Comparison of ENCODE assay signal across 8 worm cellular contexts in genomic region chrIII:9614211-9614610, ce11.
TF ChIP-seq lines count a peak whose summit lies in the region.

TSS of gene pri-1 (minus strand) at chrIII:9614281.
TSS of gene F58A4.6 (plus strand) at chrIII:9614482.

TF ChIP-seq in whole organism, L1 larva, 84 proteins besides CTCF, POLR2A, EP300 and RAD21 (continues in another document):
- no peak for TF ChIP-seq C04F5.9 (tag; optimal IDR thresholded peaks at IDR 0.05; lab: Kevin White, UChicago)
- no peak for TF ChIP-seq fkh-10 (GFP tag; optimal IDR thresholded peaks at IDR 0.05; lab: Kevin White, UChicago)
- no peak for TF ChIP-seq C34B4.2 (tag; optimal IDR thresholded peaks at IDR 0.05; lab: Kevin White, UChicago)
- no peak for TF ChIP-seq nhr-84 (tag; optimal IDR thresholded peaks at IDR 0.05; lab: Kevin White, UChicago)
- peak in 1 of 6 experiments; percentile 28 for TF ChIP-seq elt-3 (tag; optimal IDR thresholded peaks at IDR 0.05; lab: Kevin White, UChicago)
- no peak for TF ChIP-seq zip-4 (GFP tag; optimal IDR thresholded peaks at IDR 0.05; lab: Kevin White, UChicago)
- no peak for TF ChIP-seq snpc-4 (tag; optimal IDR thresholded peaks at IDR 0.05; lab: Kevin White, UChicago)
- no peak for TF ChIP-seq hlh-17 (GFP tag; optimal IDR thresholded peaks at IDR 0.05; lab: Kevin White, UChicago; ENCODE audit: borderline replicate concordance)
- TF ChIP-seq fos-1 (tag; optimal IDR thresholded peaks at IDR 0.05; lab: Kevin White, UChicago) = no peak
- TF ChIP-seq irx-1 (tag; optimal IDR thresholded peaks at IDR 0.05; lab: Kevin White, UChicago) = no peak
- no peak for TF ChIP-seq unc-30 (tag; optimal IDR thresholded peaks at IDR 0.05; lab: Kevin White, UChicago)
- no peak for TF ChIP-seq jun-1 (tag; optimal IDR thresholded peaks at IDR 0.05; lab: Kevin White, UChicago)

TF ChIP-seq in whole organism, L2 larva, 48 proteins besides CTCF, POLR2A, EP300 and RAD21:
- TF ChIP-seq F13H6.1 (tag; optimal IDR thresholded peaks at IDR 0.05; lab: Kevin White, UChicago) (no peak), gmeb-1 (tag; optimal IDR thresholded peaks at IDR 0.05; lab: Kevin White, UChicago) (peak; percentile 84), C34F6.9 (tag; optimal IDR thresholded peaks at IDR 0.05; lab: Kevin White, UChicago) (peak; percentile 68)

TF ChIP-seq in whole organism, L3 larva, 47 proteins besides CTCF, POLR2A, EP300 and RAD21 (continues in another document):
- TF ChIP-seq nfya-1 (tag; optimal IDR thresholded peaks at IDR 0.05; lab: Kevin White, UChicago; ENCODE audit: insufficient read depth) (peak; percentile 45), nhr-23 (tag; optimal IDR thresholded peaks at IDR 0.05; lab: Kevin White, UChicago) (peak; percentile 43), egl-5 (tag; optimal IDR thresholded peaks at IDR 0.05; lab: Kevin White, UChicago) (no peak), tbx-2 (tag; optimal IDR thresholded peaks at IDR 0.05; lab: Kevin White, UChicago) (no peak), unc-39 (tag; optimal IDR thresholded peaks at IDR 0.05; lab: Kevin White, UChicago) (no peak), nhr-43 (tag; optimal IDR thresholded peaks at IDR 0.05; lab: Kevin White, UChicago; ENCODE audit: poor library complexity, severe bottlenecking) (no peak), fkh-10 (GFP tag; optimal IDR thresholded peaks at IDR 0.05; lab: Kevin White, UChicago) (no peak), nhr-237 (tag; optimal IDR thresholded peaks at IDR 0.05; lab: Kevin White, UChicago) (no peak), lin-15B (tag; optimal IDR thresholded peaks at IDR 0.05; lab: Kevin White, UChicago) (peak; percentile 48), nhr-25 (tag; optimal IDR thresholded peaks at IDR 0.05; lab: Kevin White, UChicago) (peak; percentile 2), nhr-11 (tag; optimal IDR thresholded peaks at IDR 0.05; lab: Kevin White, UChicago) (no peak), zag-1 (tag; optimal IDR thresholded peaks at IDR 0.05; lab: Kevin White, UChicago) (no peak), lsy-12 (tag; optimal IDR thresholded peaks at IDR 0.05; lab: Kevin White, UChicago) (no peak)

TF ChIP-seq in whole organism, L4 larva, 104 proteins besides CTCF, POLR2A, EP300 and RAD21 (continues in another document):
- TF ChIP-seq nhr-28 (tag; optimal IDR thresholded peaks at IDR 0.05; lab: Kevin White, UChicago) (no peak), Y5F2A.4 (GFP tag; optimal IDR thresholded peaks at IDR 0.05; lab: Kevin White, UChicago) (no peak), dmd-8 (GFP tag; IDR thresholded peaks at IDR 0.05; lab: Robert Waterston, UW) (no peak), zfp-2 (tag; optimal IDR thresholded peaks at IDR 0.05; lab: Kevin White, UChicago) (no peak), egl-43 (GFP tag; IDR thresholded peaks at IDR 0.05; lab: Robert Waterston, UW) (no peak), hif-1 (tag; optimal IDR thresholded peaks at IDR 0.05; lab: Kevin White, UChicago) (no peak), ama-1 (optimal IDR thresholded peaks at IDR 0.05; lab: Kevin White, UChicago) (no peak), ztf-7 (tag; optimal IDR thresholded peaks at IDR 0.05; lab: Kevin White, UChicago) (no peak), ztf-11 (tag; optimal IDR thresholded peaks at IDR 0.05; lab: Kevin White, UChicago) (no peak), nhr-25 (tag; optimal IDR thresholded peaks at IDR 0.05; lab: Kevin White, UChicago; ENCODE audit: borderline replicate concordance, insufficient read depth) (no peak), attf-4 (tag; optimal IDR thresholded peaks at IDR 0.05; lab: Kevin White, UChicago) (no peak), lin-38 (GFP tag; IDR thresholded peaks at IDR 0.05; lab: Robert Waterston, UW) (peak; percentile 92), madf-9 (GFP tag; conservative IDR thresholded peaks at IDR 0.05; lab: Robert Waterston, UW) (no peak), nhr-77 (tag; optimal IDR thresholded peaks at IDR 0.05; lab: Kevin White, UChicago) (no peak)

TF ChIP-seq in whole organism, early embryonic, 17 proteins besides CTCF, POLR2A, EP300 and RAD21:
- TF ChIP-seq tra-4 (tag; optimal IDR thresholded peaks at IDR 0.05; lab: Kevin White, UChicago) (no peak), aly-1 (tag; optimal IDR thresholded peaks at IDR 0.05; lab: Kevin White, UChicago) (no peak), F13C5.2 (tag; optimal IDR thresholded peaks at IDR 0.05; lab: Kevin White, UChicago) (peak; percentile 2), tbx-37 (GFP tag; conservative IDR thresholded peaks at IDR 0.05; lab: Robert Waterston, UW) (no peak), hmg-4 (GFP tag; optimal IDR thresholded peaks at IDR 0.05; lab: Kevin White, UChicago) (no peak)

TF ChIP-seq in whole organism, late embryonic, 69 proteins besides CTCF, POLR2A, EP300 and RAD21:
- peak; percentile 57 for TF ChIP-seq unc-42 (tag; optimal IDR thresholded peaks at IDR 0.05; lab: Kevin White, UChicago)
- no peak for TF ChIP-seq ceh-2 (tag; optimal IDR thresholded peaks at IDR 0.05; lab: Kevin White, UChicago)
- no peak for TF ChIP-seq ztf-16 (tag; optimal IDR thresholded peaks at IDR 0.05; lab: Kevin White, UChicago)
- peak; percentile 6 for TF ChIP-seq ceh-31 (tag; optimal IDR thresholded peaks at IDR 0.05; lab: Kevin White, UChicago)
- TF ChIP-seq K02D7.2 (tag; optimal IDR thresholded peaks at IDR 0.05; lab: Kevin White, UChicago) = no peak
- no peak for TF ChIP-seq unc-86 (tag; optimal IDR thresholded peaks at IDR 0.05; lab: Kevin White, UChicago)
- no peak for TF ChIP-seq sox-4 (tag; optimal IDR thresholded peaks at IDR 0.05; lab: Kevin White, UChicago)
- no peak for TF ChIP-seq Y22D7AL.16 (tag; optimal IDR thresholded peaks at IDR 0.05; lab: Kevin White, UChicago)
- TF ChIP-seq ceh-34 (tag; optimal IDR thresholded peaks at IDR 0.05; lab: Kevin White, UChicago) = no peak
- peak; percentile 6 for TF ChIP-seq nfya-1 (tag; optimal IDR thresholded peaks at IDR 0.05; lab: Kevin White, UChicago)
- no peak for TF ChIP-seq lim-6 (tag; optimal IDR thresholded peaks at IDR 0.05; lab: Kevin White, UChicago)

TF ChIP-seq in whole organism, mixed stage, embryonic, 35 proteins besides CTCF, POLR2A, EP300 and RAD21:
- TF ChIP-seq mab-5 (tag; optimal IDR thresholded peaks at IDR 0.05; lab: Kevin White, UChicago) (no peak), pha-4 (tag; optimal IDR thresholded peaks at IDR 0.05; lab: Kevin White, UChicago) (no peak), nhr-237 (tag; optimal IDR thresholded peaks at IDR 0.05; lab: Kevin White, UChicago) (peak; percentile 11), zip-8 (tag; optimal IDR thresholded peaks at IDR 0.05; lab: Kevin White, UChicago) (no peak), sem-2 (GFP tag; optimal IDR thresholded peaks at IDR 0.05; lab: Kevin White, UChicago) (no peak), ceh-83 (GFP tag; optimal IDR thresholded peaks at IDR 0.05; lab: Kevin White, UChicago) (no peak), lsy-2 (tag; optimal IDR thresholded peaks at IDR 0.05; lab: Kevin White, UChicago) (peak; percentile 38)

TF ChIP-seq in whole organism, young adult, 124 proteins besides CTCF, POLR2A, EP300 and RAD21 (continues in another document):
- no peak for TF ChIP-seq dpff-1 (tag; optimal IDR thresholded peaks at IDR 0.05; lab: Kevin White, UChicago)
- no peak for TF ChIP-seq mel-28 (tag; optimal IDR thresholded peaks at IDR 0.05; lab: Kevin White, UChicago; ENCODE audit: borderline replicate concordance)
- no peak for TF ChIP-seq nhr-80 (tag; optimal IDR thresholded peaks at IDR 0.05; lab: Kevin White, UChicago)
- TF ChIP-seq hrde-1 (tag; optimal IDR thresholded peaks at IDR 0.05; lab: Kevin White, UChicago; ENCODE audit: borderline replicate concordance) = no peak
- TF ChIP-seq madf-8 (GFP tag; conservative IDR thresholded peaks at IDR 0.05; lab: Robert Waterston, UW) = peak; percentile 19; the same call in 1 of the 2 replicates
- no peak for TF ChIP-seq gei-17 (GFP tag; optimal IDR thresholded peaks at IDR 0.05; lab: Kevin White, UChicago)
- TF ChIP-seq attf-6 (GFP tag; IDR thresholded peaks at IDR 0.05; lab: Robert Waterston, UW) = no peak
- peak; percentile 56; the same call in 1 of the 2 replicates for TF ChIP-seq madf-6 (GFP tag; IDR thresholded peaks at IDR 0.05; lab: Robert Waterston, UW)
- TF ChIP-seq athp-1 (tag; optimal IDR thresholded peaks at IDR 0.05; lab: Kevin White, UChicago) = no peak
- no peak for TF ChIP-seq ztf-28 (GFP tag; IDR thresholded peaks at IDR 0.05; lab: Robert Waterston, UW)
- no peak for TF ChIP-seq lin-35 (GFP tag; optimal IDR thresholded peaks at IDR 0.05; lab: Kevin White, UChicago)
- no peak for TF ChIP-seq cebp-1 (GFP tag; IDR thresholded peaks at IDR 0.05; lab: Robert Waterston, UW)
- no peak for TF ChIP-seq cebp-1 (tag; optimal IDR thresholded peaks at IDR 0.05; lab: Kevin White, UChicago)
- no peak for TF ChIP-seq F55B11.4 (tag; optimal IDR thresholded peaks at IDR 0.05; lab: Kevin White, UChicago; ENCODE audit: borderline replicate concordance, insufficient read depth)
- peak; percentile 56 for TF ChIP-seq lin-54 (GFP tag; optimal IDR thresholded peaks at IDR 0.05; lab: Kevin White, UChicago)
- no peak for TF ChIP-seq tlf-1 (GFP tag; optimal IDR thresholded peaks at IDR 0.05; lab: Kevin White, UChicago)
- TF ChIP-seq F33H1.4 (GFP tag; IDR thresholded peaks at IDR 0.05; lab: Robert Waterston, UW) = peak; percentile 30; the same call in 1 of the 2 replicates
- no peak for TF ChIP-seq nfya-1 (tag; optimal IDR thresholded peaks at IDR 0.05; lab: Kevin White, UChicago; ENCODE audit: borderline replicate concordance, insufficient read depth)
- TF ChIP-seq lin-26 (GFP tag; IDR thresholded peaks at IDR 0.05; lab: Robert Waterston, UW) = no peak
- peak; percentile 25; the same call in 1 of the 2 replicates for TF ChIP-seq D2030.7 (GFP tag; IDR thresholded peaks at IDR 0.05; lab: Robert Waterston, UW)
- peak; percentile 6 for TF ChIP-seq ztf-18 (tag; optimal IDR thresholded peaks at IDR 0.05; lab: Kevin White, UChicago)
- TF ChIP-seq efl-1 (GFP tag; optimal IDR thresholded peaks at IDR 0.05; lab: Kevin White, UChicago) = peak; percentile 73
- TF ChIP-seq snpc-3.4 (tag; optimal IDR thresholded peaks at IDR 0.05; lab: Kevin White, UChicago) = no peak
- no peak for TF ChIP-seq C17E4.6 (GFP tag; IDR thresholded peaks at IDR 0.05; lab: Robert Waterston, UW)
- TF ChIP-seq let-607 (tag; optimal IDR thresholded peaks at IDR 0.05; lab: Kevin White, UChicago) = no peak
- peak; percentile 29 for TF ChIP-seq lsl-1 (GFP tag; optimal IDR thresholded peaks at IDR 0.05; lab: Kevin White, UChicago)
- TF ChIP-seq aptf-2 (GFP tag; conservative IDR thresholded peaks at IDR 0.05; lab: Robert Waterston, UW) = no peak
- peak; percentile 32 for TF ChIP-seq dpl-1 (GFP tag; optimal IDR thresholded peaks at IDR 0.05; lab: Kevin White, UChicago)
- no peak for TF ChIP-seq B0261.1 (tag; optimal IDR thresholded peaks at IDR 0.05; lab: Kevin White, UChicago)
- TF ChIP-seq hlh-26 (GFP tag; conservative IDR thresholded peaks at IDR 0.05; lab: Robert Waterston, UW) = no peak
- TF ChIP-seq Y67H2A.10 (GFP tag; conservative IDR thresholded peaks at IDR 0.05; lab: Robert Waterston, UW) = no peak
- TF ChIP-seq attf-3 (GFP tag; conservative IDR thresholded peaks at IDR 0.05; lab: Robert Waterston, UW) = no peak
- TF ChIP-seq attf-5 (GFP tag; optimal IDR thresholded peaks at IDR 0.05; lab: Kevin White, UChicago) = no peak
- TF ChIP-seq bed-1 (GFP tag; IDR thresholded peaks at IDR 0.05; lab: Robert Waterston, UW) = no peak
